Fruit fly (Drosophila melanogaster) whole organism, embryonic: ENCODE data around the gene Sam-S.

Experiments
- Antp ChIP-seq: fragments of 200-800 bp; sonication (Bioruptor generic); optimal IDR thresholded peaks from 3 replicates; lab custom pipeline; 2016; ENCODE audit warnings: missing biosample characterization, missing genetic modification characterization
- Atf-2 ChIP-seq: fragments of 200-800 bp; sonication (Bioruptor generic); optimal IDR thresholded peaks from 2 replicates; lab custom pipeline; 2016; ENCODE audit warnings: missing biosample characterization, missing genetic modification characterization
- BtbVII ChIP-seq: fragments of 200-800 bp; sonication (Bioruptor generic); optimal IDR thresholded peaks from 3 replicates; lab custom pipeline; 2017; ENCODE audit warnings: missing biosample characterization, mild to moderate bottlenecking, missing genetic modification characterization
- CG11247 ChIP-seq: fragments of 200-800 bp; sonication (Bioruptor generic); IDR thresholded peaks from 2 replicates; pipeline ENCODE4 v1.3.6; 2022; ENCODE audit warnings: missing biosample characterization, missing genetic modification characterization
- CG11560 ChIP-seq: fragments of 200-800 bp; sonication (Bioruptor generic); IDR thresholded peaks from 3 replicates; pipeline ENCODE4 v1.3.6; 2022; ENCODE audit warnings: missing biosample characterization, missing genetic modification characterization
- CG13123 ChIP-seq: fragments of 200-800 bp; sonication (Bioruptor generic); optimal IDR thresholded peaks from 2 replicates; lab custom pipeline; 2016; ENCODE audit warnings: missing biosample characterization, missing genetic modification characterization
- CG13296 ChIP-seq: fragments of 200-800 bp; sonication (Bioruptor generic); optimal IDR thresholded peaks from 3 replicates; lab custom pipeline; 2018; ENCODE audit warnings: missing biosample characterization, mild to moderate bottlenecking, missing genetic modification characterization
- CG15073 ChIP-seq: fragments of 200-800 bp; sonication (Bioruptor generic); optimal IDR thresholded peaks from 2 replicates; lab custom pipeline; 2016; ENCODE audit warnings: missing biosample characterization, missing genetic modification characterization
- CG15601 ChIP-seq: fragments of 200-800 bp; sonication (Bioruptor generic); optimal IDR thresholded peaks from 3 replicates; lab custom pipeline; 2019; ENCODE audit warnings: missing biosample characterization, mild to moderate bottlenecking, missing genetic modification characterization, moderate library complexity
- CG18011 ChIP-seq: fragments of 200-800 bp; sonication (Bioruptor generic); optimal IDR thresholded peaks from 2 replicates; lab custom pipeline; 2017; ENCODE audit warnings: missing biosample characterization, missing genetic modification characterization, mild to moderate bottlenecking, moderate library complexity, missing genotype
- CG2120 ChIP-seq: fragments of 200-800 bp; sonication (Bioruptor generic); optimal IDR thresholded peaks from 3 replicates; lab custom pipeline; 2016; ENCODE audit warnings: missing biosample characterization, missing genetic modification characterization
- CG2678 ChIP-seq: fragments of 200-800 bp; sonication (Bioruptor generic); optimal IDR thresholded peaks from 3 replicates; lab custom pipeline; 2019; ENCODE audit warnings: missing biosample characterization, mild to moderate bottlenecking, missing genetic modification characterization, moderate library complexity
- CG30403 ChIP-seq: fragments of 200-800 bp; sonication (Bioruptor generic); optimal IDR thresholded peaks from 3 replicates; lab custom pipeline; 2016; ENCODE audit warnings: missing biosample characterization, missing genetic modification characterization
- CG33213 ChIP-seq: fragments of 200-800 bp; sonication (Bioruptor generic); optimal IDR thresholded peaks from 3 replicates; lab custom pipeline; 2016; ENCODE audit warnings: missing biosample characterization, missing genetic modification characterization
- CG34376 ChIP-seq: fragments of 200-800 bp; sonication (Bioruptor generic); optimal IDR thresholded peaks from 2 replicates; lab custom pipeline; 2018; ENCODE audit warnings: missing biosample characterization, mild to moderate bottlenecking, missing genetic modification characterization
- CG4404 ChIP-seq: fragments of 200-800 bp; sonication (Bioruptor generic); IDR thresholded peaks from 2 replicates; pipeline ENCODE4 v1.3.6; 2022; ENCODE audit warnings: missing biosample characterization, missing genetic modification characterization
- CG4854 ChIP-seq: fragments of 200-800 bp; sonication (Bioruptor generic); optimal IDR thresholded peaks from 2 replicates; lab custom pipeline; 2016; ENCODE audit warnings: missing biosample characterization, missing genetic modification characterization, inconsistent platforms
- CG8290 ChIP-seq, 3 experiments: fragments of 200-800 bp; sonication (Bioruptor generic); optimal IDR thresholded peaks; 2 replicates each; lab custom pipeline; 2016 to 2019; ENCODE audit warnings: missing biosample characterization in 3 of 3, missing genetic modification characterization in 3 of 3, mild to moderate bottlenecking in 2 of 3, moderate library complexity in 1 of 3
- CG9817 ChIP-seq: fragments of 200-800 bp; sonication (Bioruptor generic); optimal IDR thresholded peaks from 2 replicates; lab custom pipeline; 2018; ENCODE audit warnings: missing biosample characterization, mild to moderate bottlenecking, missing genetic modification characterization, moderate library complexity
- CTCF ChIP-seq: fragments of 200-800 bp; sonication (Bioruptor generic); optimal IDR thresholded peaks from 2 replicates; lab custom pipeline; 2017; ENCODE audit warnings: missing biosample characterization, mild to moderate bottlenecking, missing genetic modification characterization, moderate library complexity
- Deaf1 ChIP-seq: fragments of 200-800 bp; optimal IDR thresholded peaks from 3 replicates; lab custom pipeline; 2019; ENCODE audit warnings: missing biosample characterization, mild to moderate bottlenecking, missing genetic modification characterization, moderate library complexity
- HLHmδ ChIP-seq: fragments of 200-800 bp; sonication (Bioruptor generic); optimal IDR thresholded peaks from 2 replicates; lab custom pipeline; 2018; ENCODE audit warnings: missing biosample characterization, mild to moderate bottlenecking, missing genetic modification characterization, moderate library complexity
- MBD-R2 ChIP-seq: fragments of 200-800 bp; sonication (Bioruptor generic); IDR thresholded peaks from 2 replicates; pipeline ENCODE4 v1.3.6; 2022; ENCODE audit warnings: missing biosample characterization, missing genetic modification characterization
- NfI ChIP-seq: fragments of 200-800 bp; sonication (Bioruptor generic); optimal IDR thresholded peaks from 3 replicates; lab custom pipeline; 2018; ENCODE audit warnings: missing biosample characterization, mild to moderate bottlenecking, missing genetic modification characterization, moderate library complexity
- Ravus ChIP-seq: fragments of 200-800 bp; sonication (Bioruptor generic); IDR thresholded peaks from 2 replicates; pipeline ENCODE4 v1.3.6; 2022; ENCODE audit warnings: missing biosample characterization, missing genetic modification characterization
- Rx ChIP-seq: fragments of 200-800 bp; sonication (Bioruptor generic); IDR thresholded peaks from 2 replicates; pipeline ENCODE4 v1.3.6; 2022; ENCODE audit warnings: missing biosample characterization, missing genetic modification characterization
- Sox100B ChIP-seq: fragments of 200-800 bp; sonication (Bioruptor generic); optimal IDR thresholded peaks from 3 replicates; lab custom pipeline; 2018; ENCODE audit warnings: missing biosample characterization, mild to moderate bottlenecking, missing genetic modification characterization
- az2 ChIP-seq: fragments of 200-800 bp; sonication (Bioruptor generic); optimal IDR thresholded peaks from 3 replicates; lab custom pipeline; 2016; ENCODE audit warnings: missing biosample characterization, missing genetic modification characterization
- bcd ChIP-seq: fragments of 200-800 bp; sonication (Bioruptor generic); optimal IDR thresholded peaks from 2 replicates; lab custom pipeline; 2017; ENCODE audit warnings: missing biosample characterization, mild to moderate bottlenecking, missing genetic modification characterization
- cg ChIP-seq: fragments of 200-800 bp; sonication (Bioruptor generic); optimal IDR thresholded peaks from 3 replicates; lab custom pipeline; 2019; ENCODE audit warnings: missing biosample characterization, mild to moderate bottlenecking, missing genetic modification characterization, moderate library complexity
- croc ChIP-seq: fragments of 200-800 bp; sonication (Bioruptor generic); conservative IDR thresholded peaks from 3 replicates; pipeline ENCODE4 v1.3.6; 2022; ENCODE audit warnings: missing biosample characterization, missing genetic modification characterization
- ewg ChIP-seq: fragments of 200-800 bp; sonication (Bioruptor generic); optimal IDR thresholded peaks from 3 replicates; lab custom pipeline; 2017; ENCODE audit warnings: mild to moderate bottlenecking, missing biosample characterization, missing genetic modification reagents, missing genetic modification characterization
- fu2 ChIP-seq: fragments of 200-800 bp; sonication (Bioruptor generic); optimal IDR thresholded peaks from 2 replicates; lab custom pipeline; 2016; ENCODE audit warnings: missing biosample characterization, missing genetic modification characterization
- gt ChIP-seq: fragments of 200-800 bp; sonication (Bioruptor generic); IDR thresholded peaks from 2 replicates; pipeline ENCODE4 v1.3.6; 2022; ENCODE audit warnings: missing biosample characterization, missing genetic modification characterization
- jumu ChIP-seq: fragments of 200-800 bp; sonication (Bioruptor generic); optimal IDR thresholded peaks from 3 replicates; lab custom pipeline; 2016; ENCODE audit warnings: missing biosample characterization, missing genetic modification characterization
- kah ChIP-seq: fragments of 200-800 bp; sonication (Bioruptor generic); optimal IDR thresholded peaks from 2 replicates; lab custom pipeline; 2018; ENCODE audit warnings: missing biosample characterization, mild to moderate bottlenecking, missing genetic modification characterization
- lab ChIP-seq: fragments of 200-800 bp; sonication (Bioruptor generic); optimal IDR thresholded peaks from 3 replicates; lab custom pipeline; 2017; ENCODE audit warnings: missing biosample characterization, missing genetic modification characterization, mild to moderate bottlenecking, moderate library complexity, missing genetic modification reagents
- lmd ChIP-seq: fragments of 200-800 bp; sonication (Bioruptor generic); IDR thresholded peaks from 2 replicates; pipeline ENCODE4 v1.3.6; 2022; ENCODE audit warnings: missing biosample characterization, missing genetic modification characterization
- lov ChIP-seq, 2 experiments: fragments of 200-800 bp in 1 of 2; fragments of >200 bp in 1 of 2; sonication (Bioruptor generic) in 1 of 2; IDR thresholded peaks in 1 of 2; optimal IDR thresholded peaks in 1 of 2; 2 replicates in 1 of 2; 3 replicates in 1 of 2; pipeline versions ENCODE4 v1.3.6 to Lab custom; 2017 to 2022; ENCODE audit warnings: missing biosample characterization in 1 of 2, missing genetic modification characterization in 1 of 2
- mam ChIP-seq: fragments of 200-800 bp; sonication (Bioruptor generic); optimal IDR thresholded peaks from 3 replicates; lab custom pipeline; 2016; ENCODE audit warnings: missing biosample characterization, missing genetic modification characterization
- p53 ChIP-seq: fragments of 200-800 bp; sonication (Bioruptor generic); optimal IDR thresholded peaks from 2 replicates; lab custom pipeline; 2016; ENCODE audit warnings: missing biosample characterization, missing genetic modification characterization
- pita ChIP-seq: fragments of 200-800 bp; sonication (Bioruptor generic); optimal IDR thresholded peaks from 2 replicates; lab custom pipeline; 2017; ENCODE audit warnings: missing biosample characterization, mild to moderate bottlenecking, missing genetic modification characterization
- pros ChIP-seq: fragments of 200-800 bp; sonication (Bioruptor generic); optimal IDR thresholded peaks from 3 replicates; lab custom pipeline; 2019; ENCODE audit warnings: missing biosample characterization, mild to moderate bottlenecking, missing genetic modification characterization, moderate library complexity
- ranshi ChIP-seq: fragments of 200-800 bp; sonication (Bioruptor generic); IDR thresholded peaks from 2 replicates; pipeline ENCODE4 v1.3.6; 2022; ENCODE audit warnings: missing biosample characterization, missing genetic modification characterization
- slou ChIP-seq: fragments of 200-800 bp; sonication (Bioruptor generic); optimal IDR thresholded peaks from 3 replicates; lab custom pipeline; 2016; ENCODE audit warnings: missing biosample characterization, missing genetic modification characterization
- sug ChIP-seq: fragments of 200-800 bp; optimal IDR thresholded peaks from 2 replicates; lab custom pipeline; 2019; ENCODE audit warnings: missing biosample characterization, mild to moderate bottlenecking, missing genetic modification characterization, moderate library complexity
- ttk ChIP-seq: fragments of 200-800 bp; sonication (Bioruptor generic); IDR thresholded peaks from 2 replicates; pipeline ENCODE4 v2.1.2; 2022; ENCODE audit warnings: missing biosample characterization, missing genetic modification characterization
- tx ChIP-seq: fragments of 200-800 bp; sonication (Bioruptor generic); optimal IDR thresholded peaks from 2 replicates; lab custom pipeline; 2016; ENCODE audit warnings: missing biosample characterization, missing genetic modification characterization
- wek ChIP-seq: fragments of 200-800 bp; sonication (Bioruptor generic); optimal IDR thresholded peaks from 3 replicates; lab custom pipeline; 2018; ENCODE audit warnings: missing biosample characterization, mild to moderate bottlenecking, missing genetic modification characterization, moderate library complexity

Sam-S gene

dm6 chr2L:72752-73435, 33.8 kb upstream of the Sam-S start (continued):
- TF ChIP-seq ttk (GFP tag; lab: Robert Waterston, UW): peak; percentile 29; the same call in 1 of the 2 replicates
- TF ChIP-seq CG30403 (GFP tag; lab: Kevin White, UChicago): peak; percentile 65
- TF ChIP-seq jumu (GFP tag; lab: Kevin White, UChicago): no peak
- no peak for TF ChIP-seq gt (GFP tag; lab: Robert Waterston, UW)
- peak; percentile 72 for TF ChIP-seq CG33213 (GFP tag; lab: Kevin White, UChicago)
- peak; percentile 46 for TF ChIP-seq sug (tag; lab: Kevin White, UChicago)
- TF ChIP-seq CG4854: peak; percentile 30
- TF ChIP-seq pros (GFP tag; lab: Kevin White, UChicago): no peak
- no peak for TF ChIP-seq Ravus (GFP tag; lab: Robert Waterston, UW)
- 0 out of 3 replicates have a peak, but pooled peaks have one; percentile 22 for TF ChIP-seq CG11560 (tag; lab: Robert Waterston, UW)
- peak; percentile 39; the same call in 1 of the 2 replicates for TF ChIP-seq Rx
- no peak for TF ChIP-seq Atf-2 (GFP tag; lab: Kevin White, UChicago)
- TF ChIP-seq fu2: peak; percentile 0
- peak; percentile 54 for TF ChIP-seq p53 (GFP tag; lab: Kevin White, UChicago)
- 0 out of 2 replicates have a peak, but pooled peaks have one; percentile 44 for TF ChIP-seq ranshi
- TF ChIP-seq slou (GFP tag; lab: Kevin White, UChicago): no peak
- TF ChIP-seq Antp (GFP tag; lab: Kevin White, UChicago): peak; percentile 51
- TF ChIP-seq BtbVII (GFP tag; lab: Kevin White, UChicago): peak; percentile 4
- peak; percentile 25 for TF ChIP-seq mam (GFP tag; lab: Kevin White, UChicago)
- TF ChIP-seq cg (GFP tag; lab: Kevin White, UChicago): no peak
- TF ChIP-seq bcd (GFP tag; lab: Kevin White, UChicago): peak; percentile 26
- peak; percentile 76 for TF ChIP-seq CG11247 (GFP tag; lab: Robert Waterston, UW)
- TF ChIP-seq CG2120: peak; percentile 44
- peak; percentile 5 for TF ChIP-seq tx (GFP tag; lab: Kevin White, UChicago)
- peak; percentile 22 for TF ChIP-seq CG9817 (tag; lab: Kevin White, UChicago)
- TF ChIP-seq Sox100B (GFP tag; lab: Kevin White, UChicago): no peak
- peak; percentile 32 for TF ChIP-seq CG13123 (GFP tag; lab: Kevin White, UChicago)
- peak; percentile 55 for TF ChIP-seq az2 (GFP tag; lab: Kevin White, UChicago)
- no peak for TF ChIP-seq kah (GFP tag; lab: Kevin White, UChicago)
- no peak for TF ChIP-seq CG15601 (tag; lab: Kevin White, UChicago)
- TF ChIP-seq lab (GFP tag; lab: Kevin White, UChicago): peak; percentile 66
- peak; percentile 99 for TF ChIP-seq CG15073 (GFP tag; lab: Kevin White, UChicago)
- no peak for TF ChIP-seq CG18011 (GFP tag; lab: Kevin White, UChicago)
- TF ChIP-seq wek (GFP tag; lab: Kevin White, UChicago): no peak
- no peak for TF ChIP-seq CG4404 (GFP tag; lab: Robert Waterston, UW)
- no peak for TF ChIP-seq HLHmδ (GFP tag; lab: Kevin White, UChicago)
- peak; percentile 69 for TF ChIP-seq ewg (GFP tag; lab: Kevin White, UChicago)
- TF ChIP-seq CG8290 (GFP tag; optimal IDR thresholded peaks at IDR 0.05; lab: Kevin White, UChicago): peak; percentile 91
- TF ChIP-seq CG8290 (tag; optimal IDR thresholded peaks at IDR 0.05; lab: Kevin White, UChicago): peak in 1 of 2 experiments; percentile 79
- no peak for TF ChIP-seq croc (GFP tag; lab: Robert Waterston, UW)
- peak; percentile 99 for TF ChIP-seq CTCF (GFP tag; lab: Kevin White, UChicago)
- TF ChIP-seq CG2678 (tag; lab: Kevin White, UChicago): no peak
- no peak for TF ChIP-seq CG13296 (GFP tag; lab: Kevin White, UChicago)
- TF ChIP-seq MBD-R2 (GFP tag; lab: Robert Waterston, UW): peak; percentile 32; the same call in 1 of the 2 replicates
- TF ChIP-seq lmd (GFP tag; lab: Robert Waterston, UW): peak; percentile 25; the same call in 1 of the 2 replicates
- TF ChIP-seq lov (optimal IDR thresholded peaks at IDR 0.05; lab: Kevin White, UChicago): no peak
- peak; percentile 63; the same call in 1 of the 3 replicates for TF ChIP-seq lov (GFP tag; IDR thresholded peaks at IDR 0.05; lab: Robert Waterston, UW)
- peak; percentile 4 for TF ChIP-seq CG34376 (GFP tag; lab: Kevin White, UChicago)
- peak; percentile 20 for TF ChIP-seq NfI (GFP tag; lab: Kevin White, UChicago)
- no peak for TF ChIP-seq Deaf1 (tag; lab: Kevin White, UChicago)
- peak; percentile 57 for TF ChIP-seq pita (GFP tag; lab: Kevin White, UChicago)
